Fruit fly (Drosophila melanogaster) whole organism, embryonic: ENCODE measurements around the gene mbm.
A peak's percentile ranks its signal among the peaks of the same experiment; 100 is the strongest.

ENCODE experiments used
- Atf-2 ChIP-seq: fragments of 200-800 bp; sonication (Bioruptor generic); optimal IDR thresholded peaks from 2 replicates; lab custom pipeline; 2016; ENCODE audit warnings: missing biosample characterization, missing genetic modification characterization
- CG12219 ChIP-seq: fragments of 200-800 bp; sonication (Bioruptor generic); optimal IDR thresholded peaks from 3 replicates; lab custom pipeline; 2018; ENCODE audit warnings: missing biosample characterization, mild to moderate bottlenecking, missing genetic modification characterization
- CG1233 ChIP-seq: fragments of 200-800 bp; sonication (Bioruptor generic); optimal IDR thresholded peaks from 4 replicates; lab custom pipeline; 2018; ENCODE audit warnings: missing biosample characterization, mild to moderate bottlenecking, missing genetic modification characterization
- CG17802 ChIP-seq: fragments of 200-800 bp; sonication (Bioruptor generic); optimal IDR thresholded peaks from 2 replicates; lab custom pipeline; 2018; ENCODE audit warnings: missing biosample characterization, mild to moderate bottlenecking, missing genetic modification characterization, moderate library complexity
- CG1792 ChIP-seq: fragments of 200-800 bp; sonication (Bioruptor generic); optimal IDR thresholded peaks from 2 replicates; lab custom pipeline; 2016; ENCODE audit warnings: missing biosample characterization, missing genetic modification characterization
- CG18599 ChIP-seq: fragments of 200-800 bp; sonication (Bioruptor generic); optimal IDR thresholded peaks from 3 replicates; lab custom pipeline; 2017; ENCODE audit warnings: missing biosample characterization, missing genetic modification characterization, mild to moderate bottlenecking, moderate library complexity, missing genetic modification reagents
- CG18619 ChIP-seq: fragments of 200-800 bp; sonication (Bioruptor generic); optimal IDR thresholded peaks from 3 replicates; lab custom pipeline; 2017; ENCODE audit warnings: missing biosample characterization, mild to moderate bottlenecking, missing genetic modification characterization
- CG18764 ChIP-seq: fragments of 200-800 bp; sonication (Bioruptor generic); optimal IDR thresholded peaks from 3 replicates; lab custom pipeline; 2016; ENCODE audit warnings: missing biosample characterization, missing genetic modification characterization
- CG2678 ChIP-seq: fragments of 200-800 bp; sonication (Bioruptor generic); optimal IDR thresholded peaks from 3 replicates; lab custom pipeline; 2019; ENCODE audit warnings: missing biosample characterization, mild to moderate bottlenecking, missing genetic modification characterization, moderate library complexity
- CG2875 ChIP-seq: fragments of 200-800 bp; sonication (Bioruptor generic); optimal IDR thresholded peaks from 2 replicates; lab custom pipeline; 2017; ENCODE audit warnings: missing biosample characterization, mild to moderate bottlenecking, missing genetic modification characterization, missing genetic modification reagents
- CG31224 ChIP-seq: fragments of 200-800 bp; sonication (Bioruptor generic); IDR thresholded peaks from 2 replicates; pipeline ENCODE4 v1.3.6; 2022; ENCODE audit warnings: missing biosample characterization, missing genetic modification characterization
- CG34224 ChIP-seq: fragments of 200-800 bp; sonication (Bioruptor generic); IDR thresholded peaks from 3 replicates; pipeline ENCODE4 v1.3.6; 2022; ENCODE audit warnings: missing biosample characterization, missing genetic modification characterization; ENCODE audit not compliant: partially characterized antibody
- CG34376 ChIP-seq: fragments of 200-800 bp; sonication (Bioruptor generic); optimal IDR thresholded peaks from 2 replicates; lab custom pipeline; 2018; ENCODE audit warnings: missing biosample characterization, mild to moderate bottlenecking, missing genetic modification characterization
- CG4360 ChIP-seq: fragments of 200-800 bp; sonication (Bioruptor generic); IDR thresholded peaks from 2 replicates; pipeline ENCODE4 v1.3.6; 2022; ENCODE audit warnings: missing biosample characterization, missing genetic modification characterization
- CG6813 ChIP-seq: fragments of 200-800 bp; sonication (Bioruptor generic); optimal IDR thresholded peaks from 2 replicates; lab custom pipeline; 2017; ENCODE audit warnings: missing biosample characterization, missing genetic modification characterization, mild to moderate bottlenecking, moderate library complexity, missing genetic modification reagents
- Camta ChIP-seq: fragments of 200-800 bp; sonication (Bioruptor generic); optimal IDR thresholded peaks from 2 replicates; lab custom pipeline; 2016; ENCODE audit warnings: missing biosample characterization, missing genetic modification characterization
- CrebB ChIP-seq: fragments of 200-800 bp; sonication (Bioruptor generic); optimal IDR thresholded peaks from 3 replicates; lab custom pipeline; 2018; ENCODE audit warnings: missing biosample characterization, mild to moderate bottlenecking, missing genetic modification characterization
- D19A ChIP-seq: fragments of 200-800 bp; optimal IDR thresholded peaks from 3 replicates; lab custom pipeline; 2019; ENCODE audit warnings: missing biosample characterization, mild to moderate bottlenecking, missing genetic modification characterization, moderate library complexity
- Dad ChIP-seq: fragments of 200-800 bp; sonication (Bioruptor generic); optimal IDR thresholded peaks from 3 replicates; lab custom pipeline; 2016; ENCODE audit warnings: missing biosample characterization, missing genetic modification characterization
- Deaf1 ChIP-seq: fragments of 200-800 bp; optimal IDR thresholded peaks from 3 replicates; lab custom pipeline; 2019; ENCODE audit warnings: missing biosample characterization, mild to moderate bottlenecking, missing genetic modification characterization, moderate library complexity
- Eip74EF ChIP-seq, 2 experiments: fragments of 200-800 bp in 1 of 2; fragments of >200 bp in 1 of 2; sonication (Bioruptor generic) in 1 of 2; optimal IDR thresholded peaks; 2 replicates each; lab custom pipeline; 2017 to 2019; ENCODE audit warnings: missing biosample characterization in 2 of 2, missing genetic modification characterization in 2 of 2, mild to moderate bottlenecking in 1 of 2, moderate library complexity in 1 of 2
- HLH4C ChIP-seq: fragments of 200-800 bp; sonication (Bioruptor generic); IDR thresholded peaks from 3 replicates; pipeline ENCODE4 v1.3.6; 2022; ENCODE audit warnings: missing biosample characterization, missing genetic modification characterization; ENCODE audit not compliant: partially characterized antibody
- Hr3 ChIP-seq: fragments of 200-800 bp; sonication (Bioruptor generic); optimal IDR thresholded peaks from 3 replicates; lab custom pipeline; 2016; ENCODE audit warnings: missing biosample characterization, missing genetic modification characterization
- Hr51 ChIP-seq, 2 experiments: fragments of 200-800 bp; sonication (Bioruptor generic); optimal IDR thresholded peaks; 2 replicates in 1 of 2; 3 replicates in 1 of 2; lab custom pipeline; 2016 to 2018; ENCODE audit warnings: missing biosample characterization in 2 of 2, missing genetic modification characterization in 2 of 2, mild to moderate bottlenecking in 1 of 2, moderate library complexity in 1 of 2
- Kr ChIP-seq: fragments of 200-800 bp; sonication (Bioruptor generic); optimal IDR thresholded peaks from 2 replicates; lab custom pipeline; 2017; ENCODE audit warnings: missing biosample characterization, mild to moderate bottlenecking, missing genetic modification characterization
- NC2α ChIP-seq: fragments of 200-800 bp; sonication (Bioruptor generic); optimal IDR thresholded peaks from 2 replicates; lab custom pipeline; 2016; ENCODE audit warnings: missing biosample characterization, missing genetic modification characterization
- Xbp1 ChIP-seq: fragments of 200-800 bp; sonication (Bioruptor generic); optimal IDR thresholded peaks from 3 replicates; lab custom pipeline; 2016; ENCODE audit warnings: missing biosample characterization, mild to moderate bottlenecking, missing genetic modification characterization
- ab ChIP-seq: fragments of 200-800 bp; sonication (Bioruptor generic); optimal IDR thresholded peaks from 2 replicates; lab custom pipeline; 2016; ENCODE audit warnings: missing biosample characterization, missing genetic modification characterization
- chinmo ChIP-seq: fragments of 200-800 bp; sonication (Bioruptor generic); IDR thresholded peaks from 4 replicates; pipeline ENCODE4 v1.3.6; 2022; ENCODE audit warnings: missing biosample characterization, missing genetic modification characterization; ENCODE audit not compliant: partially characterized antibody
- disco-r ChIP-seq: fragments of 200-800 bp; sonication (Bioruptor generic); optimal IDR thresholded peaks from 2 replicates; lab custom pipeline; 2016; ENCODE audit warnings: missing biosample characterization, missing genetic modification characterization
- eyg ChIP-seq: fragments of 200-800 bp; sonication (Bioruptor generic); optimal IDR thresholded peaks from 3 replicates; lab custom pipeline; 2016; ENCODE audit warnings: missing biosample characterization, missing genetic modification characterization
- fru ChIP-seq: fragments of >200 bp; optimal IDR thresholded peaks from 2 replicates; lab custom pipeline; 2017
- grau ChIP-seq: fragments of 200-800 bp; optimal IDR thresholded peaks from 3 replicates; lab custom pipeline; 2019; ENCODE audit warnings: missing biosample characterization, mild to moderate bottlenecking, missing genetic modification characterization, moderate library complexity
- knrl ChIP-seq: fragments of 200-800 bp; sonication (Bioruptor generic); IDR thresholded peaks from 3 replicates; pipeline ENCODE4 v1.3.6; 2022; ENCODE audit warnings: missing biosample characterization, missing genetic modification characterization; ENCODE audit not compliant: partially characterized antibody
- otp ChIP-seq: fragments of 200-800 bp; sonication (Bioruptor generic); IDR thresholded peaks from 3 replicates; pipeline ENCODE4, ENCODE4 v1.3.6; 2022; ENCODE audit warnings: missing biosample characterization, missing genetic modification characterization
- prd ChIP-seq, 3 experiments: fragments of >200 bp in 2 of 3; fragments of 200-800 bp in 1 of 3; sonication (Bioruptor generic) in 1 of 3; optimal IDR thresholded peaks in 2 of 3; IDR thresholded peaks in 1 of 3; 2 replicates in 2 of 3; 3 replicates in 1 of 3; pipeline versions ENCODE4 v1.3.6 to Lab custom; 2017 to 2022; ENCODE audit warnings: missing biosample characterization in 1 of 3, missing genetic modification characterization in 1 of 3
- pros ChIP-seq: fragments of 200-800 bp; sonication (Bioruptor generic); optimal IDR thresholded peaks from 3 replicates; lab custom pipeline; 2019; ENCODE audit warnings: missing biosample characterization, mild to moderate bottlenecking, missing genetic modification characterization, moderate library complexity
- sna ChIP-seq: fragments of 200-800 bp; sonication (Bioruptor generic); IDR thresholded peaks from 2 replicates; pipeline ENCODE4 v1.3.6; 2022; ENCODE audit warnings: missing biosample characterization, missing genetic modification characterization; ENCODE audit not compliant: partially characterized antibody
- ssp ChIP-seq: fragments of 200-800 bp; sonication (Bioruptor generic); IDR thresholded peaks from 2 replicates; pipeline ENCODE4 v1.3.6; 2022; ENCODE audit warnings: missing biosample characterization, missing genetic modification characterization
- tio ChIP-seq: fragments of 200-800 bp; sonication (Bioruptor generic); optimal IDR thresholded peaks from 2 replicates; lab custom pipeline; 2017; ENCODE audit warnings: missing biosample characterization, missing genetic modification characterization, inconsistent platforms
- tup ChIP-seq: fragments of 200-800 bp; sonication (Bioruptor generic); optimal IDR thresholded peaks from 2 replicates; lab custom pipeline; 2016; ENCODE audit warnings: missing biosample characterization, mild to moderate bottlenecking, missing genetic modification characterization, moderate library complexity

The mbm gene

DNA sequence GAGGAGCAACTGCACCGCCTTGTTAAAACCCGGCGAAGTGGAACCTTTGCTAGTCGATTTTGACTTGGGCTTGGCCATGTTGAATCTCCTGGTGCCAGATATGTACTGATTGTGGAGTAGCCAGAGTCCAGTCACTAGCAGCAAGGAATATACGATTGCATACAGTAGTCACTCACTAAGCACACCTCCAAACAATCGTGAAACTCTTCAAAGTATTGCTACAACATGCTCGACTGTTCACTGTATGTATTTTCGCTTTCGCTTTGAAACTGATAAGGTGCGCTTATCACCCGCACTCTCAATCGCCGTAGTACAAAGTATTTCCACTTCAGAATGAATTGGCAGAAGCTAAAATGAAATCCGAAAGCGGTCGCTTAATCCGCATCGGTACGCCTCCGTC lies 12.9 kb upstream of the mbm start (continued):
- TF ChIP-seq Xbp1 (GFP tag; lab: Kevin White, UChicago) (peak; percentile 75), CG31224 (GFP tag; lab: Robert Waterston, UW) (0 out of 2 replicates have a peak, but pooled peaks have one; percentile 44), CG1792 (no peak), eyg (GFP tag; lab: Kevin White, UChicago) (no peak), tup (GFP tag; lab: Kevin White, UChicago) (peak; percentile 39), CG18619 (GFP tag; lab: Kevin White, UChicago) (peak; percentile 55), CG34224 (GFP tag; lab: Robert Waterston, UW) (0 out of 3 replicates have a peak, but pooled peaks have one; percentile 25), CG4360 (GFP tag; lab: Robert Waterston, UW) (peak; percentile 44; the same call in 1 of the 2 replicates), pros (GFP tag; lab: Kevin White, UChicago) (no peak), CG2875 (no peak), otp (GFP tag; lab: Robert Waterston, UW) (peak; percentile 64), CG12219 (GFP tag; lab: Kevin White, UChicago) (peak; percentile 65), Deaf1 (tag; lab: Kevin White, UChicago) (peak; percentile 49), Camta (GFP tag; lab: Kevin White, UChicago) (peak; percentile 42), HLH4C (no peak), disco-r (GFP tag; lab: Kevin White, UChicago) (no peak), prd (optimal IDR thresholded peaks at IDR 0.05; lab: Kevin White, UChicago) (no peak), prd (GFP tag; IDR thresholded peaks at IDR 0.05; lab: Robert Waterston, UW) (peak; percentile 75), CG18764 (GFP tag; lab: Kevin White, UChicago) (peak; percentile 29), grau (peak; percentile 98), D19A (tag; lab: Kevin White, UChicago) (peak; percentile 5), CG2678 (tag; lab: Kevin White, UChicago) (peak; percentile 72), sna (GFP tag; lab: Robert Waterston, UW) (no peak), Dad (peak; percentile 60), tio (GFP tag; lab: Kevin White, UChicago) (no peak), CG17802 (tag; lab: Kevin White, UChicago) (no peak), Kr (GFP tag; lab: Kevin White, UChicago) (no peak), ab (GFP tag; lab: Kevin White, UChicago) (peak; percentile 37), Hr51 (GFP tag; optimal IDR thresholded peaks at IDR 0.05; lab: Kevin White, UChicago) (peak; percentile 1 to 44), CG18599 (GFP tag; lab: Kevin White, UChicago) (peak; percentile 93), fru (lab: Kevin White, UChicago) (no peak), CG34376 (GFP tag; lab: Kevin White, UChicago) (peak; percentile 69), chinmo (GFP tag; lab: Robert Waterston, UW) (no peak; the same call in 3 of the 4 replicates), Atf-2 (GFP tag; lab: Kevin White, UChicago) (peak; percentile 28), Hr3 (GFP tag; lab: Kevin White, UChicago) (peak; percentile 26), ssp (GFP tag; lab: Robert Waterston, UW) (peak; percentile 36; the same call in 1 of the 2 replicates), CrebB (tag; lab: Kevin White, UChicago) (peak; percentile 68), CG6813 (peak; percentile 59), NC2α (peak; percentile 26), CG1233 (GFP tag; lab: Kevin White, UChicago) (peak; percentile 40), knrl (no peak), Eip74EF (GFP tag; optimal IDR thresholded peaks at IDR 0.05; lab: Kevin White, UChicago) (no peak)
